Fruit fly (Drosophila melanogaster) S2 (cell line): ENCODE data around the gene Ptp10D.

ENCODE experiments used
- CG8478 ChIP-seq: fragments of >200 bp; optimal IDR thresholded peaks from 2 replicates; lab custom pipeline; 2018
- CTCF ChIP-seq, 2 experiments: fragments of >200 bp; optimal IDR thresholded peaks; 2 replicates each; lab custom pipeline; 2018

- TF ChIP-seq CG8478 (lab: Kevin White, UChicago) = no peak
- no peak for TF ChIP-seq CTCF (optimal IDR thresholded peaks at IDR 0.05; lab: Kevin White, UChicago)
Observed at dm6 chrX:11683480-11683879, 61.7 kb downstream of the Ptp10D start.
